Worm (Caenorhabditis elegans) whole organism, L2 larva: Measurements from ENCODE around the gene col-83.

Source experiments
- C34F6.9 ChIP-seq: fragments of 150-350 bp; optimal IDR thresholded peaks from 2 replicates; lab custom pipeline; 2014; ENCODE audit warnings: missing biosample characterization, missing genetic modification characterization
- F13H6.1 ChIP-seq: sonication (generic microtip); optimal IDR thresholded peaks from 2 replicates; lab custom pipeline; 2016; ENCODE audit warnings: missing genetic modification characterization, missing compliant biosample characterization
- R02D3.7 ChIP-seq: fragments of 150-350 bp; optimal IDR thresholded peaks from 2 replicates; lab custom pipeline; 2014; ENCODE audit warnings: missing biosample characterization, missing genetic modification characterization
- Y55F3AM.14 ChIP-seq: fragments of 200-800 bp; sonication (Bioruptor generic); optimal IDR thresholded peaks from 2 replicates; lab custom pipeline; 2018; ENCODE audit warnings: mild to moderate bottlenecking, missing genetic modification characterization, missing compliant biosample characterization
- alr-1 ChIP-seq: fragments of 150-350 bp; optimal IDR thresholded peaks from 2 replicates; lab custom pipeline; 2014; ENCODE audit warnings: missing biosample characterization, missing genetic modification characterization
- aly-2 ChIP-seq: fragments of 150-350 bp; optimal IDR thresholded peaks from 2 replicates; lab custom pipeline; 2014; ENCODE audit warnings: missing biosample characterization, missing genetic modification characterization
- ama-1 ChIP-seq: fragments of 150-350 bp; optimal IDR thresholded peaks from 2 replicates; lab custom pipeline; 2018; ENCODE audit warnings: inconsistent platforms
- blmp-1 ChIP-seq: sonication (generic microtip); optimal IDR thresholded peaks from 2 replicates; lab custom pipeline; 2017; ENCODE audit warnings: missing genetic modification characterization, mild to moderate bottlenecking, missing compliant biosample characterization, antibody characterized with exemption, moderate library complexity; ENCODE audit not compliant: insufficient read depth
- ceh-16 ChIP-seq: fragments of 150-350 bp; optimal IDR thresholded peaks from 2 replicates; lab custom pipeline; 2014; ENCODE audit warnings: missing biosample characterization, missing genetic modification characterization
- ceh-82 ChIP-seq: fragments of 150-350 bp; optimal IDR thresholded peaks from 2 replicates; lab custom pipeline; 2014; ENCODE audit warnings: missing biosample characterization, missing genetic modification characterization
- crh-2 ChIP-seq: sonication (generic microtip); optimal IDR thresholded peaks from 2 replicates; lab custom pipeline; 2017; ENCODE audit warnings: missing biosample characterization, missing genetic modification characterization
- dmd-4 ChIP-seq: sonication (generic microtip); optimal IDR thresholded peaks from 2 replicates; lab custom pipeline; 2017; ENCODE audit warnings: missing biosample characterization, missing genetic modification characterization
- elt-1 ChIP-seq: fragments of 150-350 bp; optimal IDR thresholded peaks from 2 replicates; lab custom pipeline; 2014; ENCODE audit warnings: missing biosample characterization, missing genetic modification characterization
- fos-1 ChIP-seq: fragments of 150-350 bp; optimal IDR thresholded peaks from 2 replicates; lab custom pipeline; 2014; ENCODE audit warnings: missing biosample characterization, missing genetic modification characterization
- gmeb-1 ChIP-seq: fragments of 150-350 bp; optimal IDR thresholded peaks from 2 replicates; lab custom pipeline; 2014; ENCODE audit warnings: missing biosample characterization, missing genetic modification characterization
- lsy-2 ChIP-seq, 2 experiments: fragments of 150-350 bp in 1 of 2; sonication (generic microtip) in 1 of 2; optimal IDR thresholded peaks; 2 replicates each; lab custom pipeline; 2014 to 2017; ENCODE audit warnings: missing biosample characterization in 2 of 2, missing genetic modification characterization in 2 of 2
- mbf-1 ChIP-seq: sonication (generic microtip); optimal IDR thresholded peaks from 2 replicates; lab custom pipeline; 2017; ENCODE audit warnings: missing biosample characterization, missing genetic modification characterization
- nhr-10 ChIP-seq: sonication (generic microtip); optimal IDR thresholded peaks from 2 replicates; lab custom pipeline; 2017; ENCODE audit warnings: missing biosample characterization, missing genetic modification characterization
- nhr-129 ChIP-seq: fragments of 150-350 bp; optimal IDR thresholded peaks from 2 replicates; lab custom pipeline; 2014; ENCODE audit warnings: missing biosample characterization, missing genetic modification characterization
- nhr-23 ChIP-seq: fragments of 150-350 bp; optimal IDR thresholded peaks from 2 replicates; lab custom pipeline; 2014; ENCODE audit warnings: missing biosample characterization, missing genetic modification reagents, missing genetic modification characterization
- nhr-237 ChIP-seq: fragments of 150-350 bp; optimal IDR thresholded peaks from 2 replicates; lab custom pipeline; 2014; ENCODE audit warnings: missing biosample characterization, missing genetic modification characterization
- nhr-25 ChIP-seq: fragments of 150-350 bp; sonication (generic microtip); optimal IDR thresholded peaks from 3 replicates; lab custom pipeline; 2014; ENCODE audit warnings: missing biosample characterization, missing genetic modification characterization
- nhr-6 ChIP-seq: fragments of 150-350 bp; optimal IDR thresholded peaks from 2 replicates; lab custom pipeline; 2014; ENCODE audit warnings: missing biosample characterization, missing genetic modification characterization
- nhr-77 ChIP-seq: fragments of 150-350 bp; optimal IDR thresholded peaks from 2 replicates; lab custom pipeline; 2014; ENCODE audit warnings: missing biosample characterization, missing genetic modification characterization
- sem-4 ChIP-seq: fragments of 150-350 bp; optimal IDR thresholded peaks from 2 replicates; lab custom pipeline; 2014; ENCODE audit warnings: missing biosample characterization, missing genetic modification reagents, missing genetic modification characterization
- sma-3 ChIP-seq: sonication (generic microtip); optimal IDR thresholded peaks from 2 replicates; lab custom pipeline; 2016; ENCODE audit warnings: missing genetic modification reagents, missing genetic modification characterization, missing compliant biosample characterization
- snpc-4 ChIP-seq: fragments of 150-350 bp; optimal IDR thresholded peaks from 2 replicates; lab custom pipeline; 2014; ENCODE audit warnings: missing biosample characterization, missing genetic modification characterization
- unc-39 ChIP-seq: fragments of 150-350 bp; optimal IDR thresholded peaks from 2 replicates; lab custom pipeline; 2014; ENCODE audit warnings: missing biosample characterization, missing genetic modification characterization
- unc-55 ChIP-seq: fragments of 150-350 bp; sonication (generic microtip); optimal IDR thresholded peaks from 3 replicates; lab custom pipeline; 2014; ENCODE audit warnings: missing biosample characterization, missing genetic modification reagents, missing genetic modification characterization
- unc-62 ChIP-seq: fragments of 150-350 bp; optimal IDR thresholded peaks from 2 replicates; lab custom pipeline; 2014; ENCODE audit warnings: missing biosample characterization, missing genetic modification reagents, missing genetic modification characterization
- zag-1 ChIP-seq: fragments of 150-350 bp; optimal IDR thresholded peaks from 2 replicates; lab custom pipeline; 2014; ENCODE audit warnings: missing biosample characterization, missing genetic modification characterization
- ztf-11 ChIP-seq: sonication (generic microtip); optimal IDR thresholded peaks from 2 replicates; lab custom pipeline; 2017; ENCODE audit warnings: missing biosample characterization, missing genetic modification characterization
- ztf-4 ChIP-seq: fragments of 150-350 bp; optimal IDR thresholded peaks from 2 replicates; lab custom pipeline; 2014; ENCODE audit warnings: missing biosample characterization, missing genetic modification characterization

Gene col-83

DNA sequence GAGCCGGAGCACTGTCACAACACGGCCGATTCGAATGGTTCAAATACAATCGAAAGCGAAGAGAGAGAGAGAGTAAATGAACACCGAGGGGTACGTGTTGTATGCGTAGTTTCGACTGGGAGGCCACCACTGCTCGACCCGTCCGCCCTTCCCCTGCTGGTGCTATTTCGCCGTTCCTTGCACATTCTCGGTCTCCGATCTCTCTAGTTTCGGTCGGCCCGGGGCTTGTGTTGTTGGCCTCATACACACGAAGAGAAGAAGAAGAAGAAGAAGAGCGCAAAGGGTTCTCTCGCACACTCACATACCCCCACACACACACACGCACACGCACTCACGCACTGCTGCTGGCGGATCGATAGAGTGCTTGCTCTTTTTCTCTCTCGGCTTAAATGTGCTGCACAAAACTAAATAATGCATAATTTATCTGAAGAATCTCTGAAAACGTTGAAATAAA is 2.9 kb downstream of the col-83 start (continued):
- peak; percentile 71 for TF ChIP-seq zag-1 (tag; lab: Kevin White, UChicago)

ce11 chrII:11041846-11042262 is 3.9 kb downstream of the col-83 start:
- TF ChIP-seq C34F6.9 (tag; lab: Kevin White, UChicago) = peak; percentile 81
- TF ChIP-seq ztf-4 (tag; lab: Kevin White, UChicago) = peak; percentile 49
- peak; percentile 26 for TF ChIP-seq nhr-6 (tag; lab: Kevin White, UChicago)
- peak in 1 of 2 experiments; percentile 64 for TF ChIP-seq lsy-2 (tag; optimal IDR thresholded peaks at IDR 0.05; lab: Kevin White, UChicago)
- peak; percentile 42 for TF ChIP-seq F13H6.1 (tag; lab: Kevin White, UChicago)
- TF ChIP-seq crh-2 (tag; lab: Kevin White, UChicago) = peak; percentile 39
- TF ChIP-seq unc-55 (GFP tag; lab: Kevin White, UChicago) = peak; percentile 53
- no peak for TF ChIP-seq nhr-25 (tag; lab: Kevin White, UChicago)
- TF ChIP-seq snpc-4 = no peak
- TF ChIP-seq dmd-4 (tag; lab: Kevin White, UChicago) = no peak
- no peak for TF ChIP-seq aly-2 (tag; lab: Kevin White, UChicago)
- TF ChIP-seq ama-1 = no peak
- TF ChIP-seq sem-4 = peak; percentile 28
- TF ChIP-seq Y55F3AM.14 = no peak
- TF ChIP-seq nhr-129 (tag; lab: Kevin White, UChicago) = peak; percentile 50

DNA sequence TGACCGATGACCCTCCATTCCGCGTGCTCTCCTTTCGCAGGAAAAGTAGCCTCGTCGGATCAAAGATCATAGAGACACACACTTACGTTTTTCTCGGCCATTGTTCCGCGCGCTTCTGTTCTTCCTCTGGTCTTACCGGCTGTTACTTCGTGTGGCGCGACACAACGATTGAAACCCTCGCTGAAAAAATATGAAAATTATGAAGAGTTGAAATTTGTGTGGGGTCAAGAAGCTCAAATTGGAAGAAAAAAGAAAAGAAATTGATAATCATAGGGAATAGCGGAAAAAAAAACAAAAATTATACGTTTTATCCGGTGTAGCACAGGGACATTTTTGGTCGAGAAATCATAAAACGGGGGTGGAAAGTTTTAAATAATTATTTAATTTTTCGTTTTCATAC is 4.7 kb downstream of the col-83 start, which contains the start of gene cey-1:
TSS of gene cey-1 (minus strand) at position 180 of the 400 bp plus-strand sequence.
- no peak for TF ChIP-seq elt-1
- no peak for TF ChIP-seq nhr-77 (tag; lab: Kevin White, UChicago)
- TF ChIP-seq nhr-10 (tag; lab: Kevin White, UChicago) = no peak
- TF ChIP-seq blmp-1 (tag; lab: Kevin White, UChicago) = no peak
- no peak for TF ChIP-seq sma-3 (GFP tag; lab: Kevin White, UChicago)
- TF ChIP-seq crh-2 (tag; lab: Kevin White, UChicago) = no peak
- no peak for TF ChIP-seq lsy-2 (tag; optimal IDR thresholded peaks at IDR 0.05; lab: Kevin White, UChicago)
- TF ChIP-seq unc-39 (tag; lab: Kevin White, UChicago) = no peak
- no peak for TF ChIP-seq nhr-6 (tag; lab: Kevin White, UChicago)
- TF ChIP-seq R02D3.7 (tag; lab: Kevin White, UChicago) = no peak
- TF ChIP-seq, all 48 proteins: peak for 0

ce11 chrII:11040140-11040539 is 5.6 kb downstream of the col-83 start:
- TF ChIP-seq nhr-237 (tag; lab: Kevin White, UChicago) = no peak
- TF ChIP-seq R02D3.7 (tag; lab: Kevin White, UChicago) = no peak
- no peak for TF ChIP-seq fos-1 (tag; lab: Kevin White, UChicago)
- no peak for TF ChIP-seq ama-1
- TF ChIP-seq alr-1 = no peak
- TF ChIP-seq lsy-2 (tag; optimal IDR thresholded peaks at IDR 0.05; lab: Kevin White, UChicago) = no peak
- no peak for TF ChIP-seq nhr-23 (tag; lab: Kevin White, UChicago)

DNA sequence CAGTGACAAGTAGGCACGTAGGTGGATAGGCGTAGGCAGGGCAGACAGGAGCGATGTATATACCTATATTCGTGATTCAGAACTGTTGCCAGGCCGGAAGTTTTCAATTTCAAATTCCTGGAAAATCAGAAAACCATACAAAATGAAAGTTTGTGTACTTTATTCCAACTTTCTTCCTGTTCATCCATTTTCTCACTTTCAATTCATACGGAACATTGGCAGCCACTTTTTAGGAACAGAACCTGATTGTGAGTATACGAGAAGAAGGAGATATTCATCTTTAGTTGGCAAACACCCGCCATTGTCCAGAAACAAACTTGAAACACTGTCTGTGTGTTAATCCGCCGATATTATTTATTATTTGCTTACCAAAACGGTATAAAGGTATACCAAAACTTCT is 10.0 kb downstream of the col-83 start, which contains the start of gene srlf-15:
TSS of gene srlf-15 (plus strand) at position 301 of the 400 bp plus-strand sequence.
- TF ChIP-seq nhr-23 (tag; lab: Kevin White, UChicago) (no peak), zag-1 (tag; lab: Kevin White, UChicago) (no peak), sem-4 (no peak), unc-62 (no peak), alr-1 (no peak), dmd-4 (tag; lab: Kevin White, UChicago) (no peak), snpc-4 (no peak), nhr-77 (tag; lab: Kevin White, UChicago) (no peak), ceh-82 (tag; lab: Kevin White, UChicago) (no peak), gmeb-1 (no peak), unc-39 (tag; lab: Kevin White, UChicago) (no peak), ztf-11 (tag; lab: Kevin White, UChicago) (no peak), ceh-16 (tag; lab: Kevin White, UChicago) (no peak), aly-2 (tag; lab: Kevin White, UChicago) (no peak), mbf-1 (tag; lab: Kevin White, UChicago) (no peak)
